Fruit fly (Drosophila melanogaster): ENCODE data around the gene Nubp2.
A peak's percentile ranks its signal among the peaks of the same experiment; 100 is the strongest.

The Nubp2 gene

DNA sequence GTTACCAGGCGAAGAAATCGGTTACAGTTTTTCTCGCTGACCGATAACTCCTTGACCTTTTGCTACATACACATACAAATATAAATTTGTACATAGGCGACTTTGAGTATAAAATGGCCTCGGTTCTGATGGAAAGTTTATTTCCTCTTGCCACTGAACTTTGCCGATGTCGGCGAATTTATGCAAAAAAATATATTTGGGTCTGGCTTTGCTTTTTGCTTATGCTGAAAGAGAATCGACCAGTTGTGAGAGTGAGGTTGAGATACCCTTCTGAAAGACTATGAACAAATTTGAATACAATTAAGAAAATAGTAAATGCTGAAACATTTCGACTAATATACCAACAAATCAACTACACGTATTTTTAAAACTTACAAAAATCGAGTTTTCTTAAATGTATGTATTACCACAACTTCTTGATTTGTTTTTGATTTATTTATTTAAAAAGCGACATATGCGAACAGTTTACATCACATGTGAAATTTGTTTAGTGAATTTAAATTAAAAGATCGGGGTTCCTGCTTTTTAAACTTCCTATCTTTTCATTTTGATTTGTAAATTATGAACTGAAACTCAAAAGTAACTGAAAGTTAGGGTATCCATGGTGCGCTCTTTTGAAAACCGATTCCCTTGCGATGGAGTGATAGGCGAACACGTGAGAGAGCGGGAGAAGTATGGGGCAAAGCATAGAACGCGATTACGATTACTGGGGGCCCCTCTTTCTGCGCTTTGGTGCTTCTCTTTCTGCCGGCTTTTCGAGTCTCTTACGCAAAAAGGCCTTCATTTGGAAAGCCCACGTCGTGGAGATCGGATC lies 17.0 kb upstream of the Nubp2 start (continued):
- TF ChIP-seq Adf1 (GFP tag; IDR thresholded peaks at IDR 0.05) (no peak), CG4820 (GFP tag; optimal IDR thresholded peaks at IDR 0.05) (peak; percentile 70), CG1647 (GFP tag; optimal IDR thresholded peaks at IDR 0.05) (peak; percentile 43), repo (GFP tag; optimal IDR thresholded peaks at IDR 0.05) (peak; percentile 34), CG30020 (tag; optimal IDR thresholded peaks at IDR 0.05) (peak; percentile 43), CG7839 (tag; optimal IDR thresholded peaks at IDR 0.05) (peak; percentile 88), Bdp1 (GFP tag; optimal IDR thresholded peaks at IDR 0.05) (peak; percentile 64), fu2 (GFP tag; optimal IDR thresholded peaks at IDR 0.05) (peak; percentile 58), oc (tag; optimal IDR thresholded peaks at IDR 0.05) (peak; percentile 38), Max (GFP tag; optimal IDR thresholded peaks at IDR 0.05) (peak; percentile 82), CG6683 (GFP tag; optimal IDR thresholded peaks at IDR 0.05) (peak; percentile 69), Ets65A (GFP tag) (peak; percentile 60), Rx (GFP tag; IDR thresholded peaks at IDR 0.05) (no peak), CG12769 (tag; optimal IDR thresholded peaks at IDR 0.05) (no peak), CG4730 (GFP tag; IDR thresholded peaks at IDR 0.05) (0 out of 2 replicates have a peak, but pooled peaks have one; percentile 22), cwo (GFP tag; optimal IDR thresholded peaks at IDR 0.05) (peak; percentile 96), CG30431 (GFP tag; optimal IDR thresholded peaks at IDR 0.05) (peak; percentile 62), btn (GFP tag; optimal IDR thresholded peaks at IDR 0.05) (peak; percentile 27), ase (GFP tag; IDR thresholded peaks at IDR 0.05) (no peak), CG6689 (GFP tag; IDR thresholded peaks at IDR 0.05) (no peak), CG12236 (GFP tag; optimal IDR thresholded peaks at IDR 0.05) (peak; percentile 35), crc (GFP tag; optimal IDR thresholded peaks at IDR 0.05) (peak; percentile 47), luna (GFP tag; optimal IDR thresholded peaks at IDR 0.05) (no peak), ranshi (GFP tag; IDR thresholded peaks at IDR 0.05) (no peak), Dll (GFP tag; IDR thresholded peaks at IDR 0.05; ENCODE audit: partially characterized antibody) (no peak), so (GFP tag; IDR thresholded peaks at IDR 0.05) (no peak), Ssrp (tag; optimal IDR thresholded peaks at IDR 0.05) (peak; percentile 71), Stat92E (GFP tag; optimal IDR thresholded peaks at IDR 0.05) (peak in 1 of 3 experiments; percentile 68), pum (GFP tag; optimal IDR thresholded peaks at IDR 0.05) (peak; percentile 62), hbn (GFP tag; IDR thresholded peaks at IDR 0.05; ENCODE audit: partially characterized antibody) (no peak), sima (GFP tag; optimal IDR thresholded peaks at IDR 0.05) (no peak), CG10147 (GFP tag; optimal IDR thresholded peaks at IDR 0.05) (peak; percentile 89), GATAe (GFP tag; conservative IDR thresholded peaks at IDR 0.05) (no peak), CG10366 (GFP tag; IDR thresholded peaks at IDR 0.05) (peak; percentile 23), ro (GFP tag; IDR thresholded peaks at IDR 0.05) (no peak), CG10267 (tag; optimal IDR thresholded peaks at IDR 0.05) (peak; percentile 82), tll (GFP tag; optimal IDR thresholded peaks at IDR 0.05) (no peak), Hr3 (GFP tag; optimal IDR thresholded peaks at IDR 0.05) (peak; percentile 65), CG10462 (GFP tag; optimal IDR thresholded peaks at IDR 0.05) (peak; percentile 49), Jarid2 (GFP tag; optimal IDR thresholded peaks at IDR 0.05) (peak; percentile 16), sqz (GFP tag; optimal IDR thresholded peaks at IDR 0.05) (peak; percentile 64), CG3995 (GFP tag; optimal IDR thresholded peaks at IDR 0.05) (peak; percentile 41), gfzf (GFP tag; optimal IDR thresholded peaks at IDR 0.05) (no peak), grau (tag; optimal IDR thresholded peaks at IDR 0.05) (peak; percentile 88), salm (tag; optimal IDR thresholded peaks at IDR 0.05) (peak; percentile 43), CoRest (tag; optimal IDR thresholded peaks at IDR 0.05) (peak; percentile 91), maf-S (GFP tag; optimal IDR thresholded peaks at IDR 0.05) (peak; percentile 17), wor (GFP tag; IDR thresholded peaks at IDR 0.05) (no peak), CG13624 (GFP tag; optimal IDR thresholded peaks at IDR 0.05) (peak; percentile 83)

Data from whole organism, embryonic.